Fruit fly (Drosophila melanogaster): ENCODE results near the gene Fancd2.

- TF ChIP-seq EcR (GFP tag; optimal IDR thresholded peaks at IDR 0.05), result no peak
- TF ChIP-seq CG14655 (GFP tag; optimal IDR thresholded peaks at IDR 0.05), result no peak
- TF ChIP-seq fd96Ca (GFP tag; IDR thresholded peaks at IDR 0.05), result no peak
- TF ChIP-seq CG32121 (GFP tag; IDR thresholded peaks at IDR 0.05), result no peak
- no peak for TF ChIP-seq CG12605 (GFP tag; IDR thresholded peaks at IDR 0.05)
- no peak for TF ChIP-seq Ets98B (GFP tag; IDR thresholded peaks at IDR 0.05)
Observed at dm6 chr3R:20774125-20774524, 41.9 kb downstream of the Fancd2 start.

Data from whole organism, pupa.